Fruit fly (Drosophila melanogaster) whole organism, embryonic: ENCODE results near the gene CG8319.

Source experiments
- Abd-B ChIP-seq: fragments of 200-800 bp; sonication (Bioruptor generic); optimal IDR thresholded peaks from 2 replicates; lab custom pipeline; 2018; ENCODE audit warnings: missing biosample characterization, mild to moderate bottlenecking, missing genetic modification characterization, moderate library complexity
- CG12219 ChIP-seq: fragments of 200-800 bp; sonication (Bioruptor generic); optimal IDR thresholded peaks from 3 replicates; lab custom pipeline; 2018; ENCODE audit warnings: missing biosample characterization, mild to moderate bottlenecking, missing genetic modification characterization
- CG15479 ChIP-seq: fragments of 200-800 bp; sonication (Bioruptor generic); optimal IDR thresholded peaks from 3 replicates; lab custom pipeline; 2019; ENCODE audit warnings: missing biosample characterization, mild to moderate bottlenecking, missing genetic modification characterization, moderate library complexity
- CG17361 ChIP-seq: fragments of 200-800 bp; sonication (Bioruptor generic); IDR thresholded peaks from 3 replicates; pipeline ENCODE4 v1.3.6; 2022; ENCODE audit warnings: missing biosample characterization, missing genetic modification characterization
- CG30020 ChIP-seq: fragments of 200-800 bp; optimal IDR thresholded peaks from 2 replicates; lab custom pipeline; 2019; ENCODE audit warnings: missing biosample characterization, mild to moderate bottlenecking, missing genetic modification characterization, moderate library complexity
- CG31441 ChIP-seq: fragments of 200-800 bp; sonication (Bioruptor generic); IDR thresholded peaks from 2 replicates; pipeline ENCODE4 v1.3.6; 2022; ENCODE audit warnings: missing biosample characterization, missing genetic modification characterization
- CG32767 ChIP-seq: fragments of 200-800 bp; sonication (Bioruptor generic); IDR thresholded peaks from 2 replicates; pipeline ENCODE4 v1.3.6; 2022; ENCODE audit warnings: missing biosample characterization, missing genetic modification characterization
- CG3726 ChIP-seq: fragments of 200-800 bp; sonication (Bioruptor generic); IDR thresholded peaks from 3 replicates; pipeline ENCODE4, ENCODE4 v1.3.6; 2022; ENCODE audit warnings: missing biosample characterization, missing genetic modification characterization
- CG4617 ChIP-seq: fragments of 200-800 bp; sonication (Bioruptor generic); optimal IDR thresholded peaks from 3 replicates; lab custom pipeline; 2016; ENCODE audit warnings: missing biosample characterization, missing genetic modification characterization, borderline replicate concordance
- CG4854 ChIP-seq: fragments of 200-800 bp; sonication (Bioruptor generic); optimal IDR thresholded peaks from 2 replicates; lab custom pipeline; 2016; ENCODE audit warnings: missing biosample characterization, missing genetic modification characterization, inconsistent platforms
- CG6689 ChIP-seq: fragments of 200-800 bp; sonication (Bioruptor generic); IDR thresholded peaks from 2 replicates; pipeline ENCODE4 v1.3.6; 2022; ENCODE audit warnings: missing biosample characterization, missing genetic modification characterization
- CG6813 ChIP-seq: fragments of 200-800 bp; sonication (Bioruptor generic); optimal IDR thresholded peaks from 2 replicates; lab custom pipeline; 2017; ENCODE audit warnings: missing biosample characterization, missing genetic modification characterization, mild to moderate bottlenecking, moderate library complexity, missing genetic modification reagents
- CG7372 ChIP-seq: fragments of 200-800 bp; sonication (Bioruptor generic); IDR thresholded peaks from 2 replicates; pipeline ENCODE4 v1.3.6; 2022; ENCODE audit warnings: missing biosample characterization, missing genetic modification characterization
- CG8359 ChIP-seq: fragments of 200-800 bp; sonication (Bioruptor generic); optimal IDR thresholded peaks from 2 replicates; lab custom pipeline; 2017; ENCODE audit warnings: missing biosample characterization, mild to moderate bottlenecking, missing genetic modification characterization, borderline replicate concordance
- CG8388 ChIP-seq: fragments of 200-800 bp; sonication (Bioruptor generic); optimal IDR thresholded peaks from 2 replicates; lab custom pipeline; 2019; ENCODE audit warnings: missing biosample characterization, mild to moderate bottlenecking, missing genetic modification characterization, moderate library complexity
- Deaf1 ChIP-seq: fragments of 200-800 bp; optimal IDR thresholded peaks from 3 replicates; lab custom pipeline; 2019; ENCODE audit warnings: missing biosample characterization, mild to moderate bottlenecking, missing genetic modification characterization, moderate library complexity
- Gug ChIP-seq: fragments of 200-800 bp; sonication (Bioruptor generic); IDR thresholded peaks from 4 replicates; pipeline ENCODE4 v1.3.6; 2022; ENCODE audit warnings: missing biosample characterization, missing genetic modification characterization
- HLH54F ChIP-seq: fragments of 200-800 bp; sonication (Bioruptor generic); optimal IDR thresholded peaks from 3 replicates; lab custom pipeline; 2016; ENCODE audit warnings: missing biosample characterization, missing genetic modification characterization
- Hmr ChIP-seq: fragments of 200-800 bp; sonication (Bioruptor generic); optimal IDR thresholded peaks from 3 replicates; lab custom pipeline; 2017; ENCODE audit warnings: mild to moderate bottlenecking, missing biosample characterization, missing genetic modification reagents, missing genetic modification characterization
- Hr51 ChIP-seq, 2 experiments: fragments of 200-800 bp; sonication (Bioruptor generic); optimal IDR thresholded peaks; 2 replicates in 1 of 2; 3 replicates in 1 of 2; lab custom pipeline; 2016 to 2018; ENCODE audit warnings: missing biosample characterization in 2 of 2, missing genetic modification characterization in 2 of 2, mild to moderate bottlenecking in 1 of 2, moderate library complexity in 1 of 2
- Lpt ChIP-seq: fragments of >200 bp; optimal IDR thresholded peaks from 2 replicates; lab custom pipeline; 2018; ENCODE audit warnings: missing biosample characterization, missing genetic modification characterization
- Neu2 ChIP-seq: fragments of 200-800 bp; sonication (Bioruptor generic); optimal IDR thresholded peaks from 3 replicates; lab custom pipeline; 2016; ENCODE audit warnings: missing biosample characterization, missing genetic modification characterization, borderline replicate concordance
- Oli ChIP-seq: fragments of 200-800 bp; sonication (Bioruptor generic); optimal IDR thresholded peaks from 2 replicates; lab custom pipeline; 2018; ENCODE audit warnings: missing biosample characterization, mild to moderate bottlenecking, missing genetic modification characterization, moderate library complexity
- Ravus ChIP-seq: fragments of 200-800 bp; sonication (Bioruptor generic); IDR thresholded peaks from 2 replicates; pipeline ENCODE4 v1.3.6; 2022; ENCODE audit warnings: missing biosample characterization, missing genetic modification characterization
- Vsx1 ChIP-seq: fragments of 200-800 bp; sonication (Bioruptor generic); optimal IDR thresholded peaks from 2 replicates; lab custom pipeline; 2017; ENCODE audit warnings: missing biosample characterization, mild to moderate bottlenecking, missing genetic modification characterization, missing genetic modification reagents
- ara ChIP-seq: fragments of 200-800 bp; sonication (Bioruptor generic); IDR thresholded peaks from 2 replicates; pipeline ENCODE4 v1.3.6; 2022; ENCODE audit warnings: missing biosample characterization, missing genetic modification characterization
- ash1 ChIP-seq: fragments of 200-800 bp; sonication (Bioruptor generic); optimal IDR thresholded peaks from 2 replicates; lab custom pipeline; 2018; ENCODE audit warnings: missing biosample characterization, mild to moderate bottlenecking, missing genetic modification characterization
- corto ChIP-seq: fragments of 200-800 bp; sonication (Bioruptor generic); optimal IDR thresholded peaks from 2 replicates; lab custom pipeline; 2016; ENCODE audit warnings: missing biosample characterization, mild to moderate bottlenecking, missing genetic modification characterization, moderate library complexity
- ftz-f1 ChIP-seq: fragments of 200-800 bp; sonication (Bioruptor generic); optimal IDR thresholded peaks from 2 replicates; lab custom pipeline; 2016; ENCODE audit warnings: missing biosample characterization, missing genetic modification characterization
- gem ChIP-seq: fragments of 200-800 bp; sonication (Bioruptor generic); optimal IDR thresholded peaks from 2 replicates; lab custom pipeline; 2019; ENCODE audit warnings: missing biosample characterization, mild to moderate bottlenecking, missing genetic modification characterization, moderate library complexity
- hb ChIP-seq: fragments of 200-800 bp; sonication (Bioruptor generic); IDR thresholded peaks from 3 replicates; pipeline ENCODE4 v1.3.6; 2022; ENCODE audit warnings: missing biosample characterization, missing genetic modification characterization; ENCODE audit not compliant: partially characterized antibody
- her ChIP-seq: fragments of 200-800 bp; sonication (Bioruptor generic); optimal IDR thresholded peaks from 2 replicates; lab custom pipeline; 2016; ENCODE audit warnings: missing biosample characterization, missing genetic modification characterization
- hkb ChIP-seq, 2 experiments: fragments of 200-800 bp in 1 of 2; fragments of >200 bp in 1 of 2; sonication (Bioruptor generic) in 1 of 2; IDR thresholded peaks in 1 of 2; optimal IDR thresholded peaks in 1 of 2; 2 replicates each; pipeline versions ENCODE4 v1.3.6 to Lab custom; 2017 to 2022; ENCODE audit warnings: missing biosample characterization in 1 of 2, missing genetic modification characterization in 1 of 2
- klu ChIP-seq: fragments of 200-800 bp; sonication (Bioruptor generic); IDR thresholded peaks from 2 replicates; pipeline ENCODE4 v1.3.6; 2022; ENCODE audit warnings: missing biosample characterization, missing genetic modification characterization
- lab ChIP-seq: fragments of 200-800 bp; sonication (Bioruptor generic); optimal IDR thresholded peaks from 3 replicates; lab custom pipeline; 2017; ENCODE audit warnings: missing biosample characterization, missing genetic modification characterization, mild to moderate bottlenecking, moderate library complexity, missing genetic modification reagents
- lmd ChIP-seq: fragments of 200-800 bp; sonication (Bioruptor generic); IDR thresholded peaks from 2 replicates; pipeline ENCODE4 v1.3.6; 2022; ENCODE audit warnings: missing biosample characterization, missing genetic modification characterization
- nerfin-2 ChIP-seq: fragments of 200-800 bp; sonication (Bioruptor generic); IDR thresholded peaks from 2 replicates; pipeline ENCODE4 v1.3.6; 2022; ENCODE audit warnings: missing biosample characterization, missing genetic modification characterization; ENCODE audit not compliant: partially characterized antibody
- onecut ChIP-seq: fragments of 200-800 bp; sonication (Bioruptor generic); IDR thresholded peaks from 2 replicates; pipeline ENCODE4 v1.3.6; 2022; ENCODE audit warnings: missing biosample characterization, missing genetic modification characterization
- p53 ChIP-seq: fragments of 200-800 bp; sonication (Bioruptor generic); optimal IDR thresholded peaks from 2 replicates; lab custom pipeline; 2016; ENCODE audit warnings: missing biosample characterization, missing genetic modification characterization
- pb ChIP-seq: fragments of 200-800 bp; sonication (Bioruptor generic); optimal IDR thresholded peaks from 3 replicates; lab custom pipeline; 2016; ENCODE audit warnings: missing biosample characterization, missing genetic modification characterization
- pzg ChIP-seq: fragments of 200-800 bp; sonication (Bioruptor generic); optimal IDR thresholded peaks from 3 replicates; lab custom pipeline; 2018; ENCODE audit warnings: missing biosample characterization, mild to moderate bottlenecking, missing genetic modification characterization, moderate library complexity
- salm ChIP-seq: fragments of 200-800 bp; sonication (Bioruptor generic); optimal IDR thresholded peaks from 2 replicates; lab custom pipeline; 2018; ENCODE audit warnings: missing biosample characterization, mild to moderate bottlenecking, missing genetic modification characterization
- sens ChIP-seq: fragments of 200-800 bp; sonication (Bioruptor generic); peaks from one replicate; lab custom pipeline; 2016; ENCODE audit warnings: missing biosample characterization, missing genetic modification characterization
- sisA ChIP-seq: fragments of 200-800 bp; sonication (Bioruptor generic); IDR thresholded peaks from 2 replicates; pipeline ENCODE4 v1.3.6; 2022; ENCODE audit warnings: missing biosample characterization, missing genetic modification characterization
- sob ChIP-seq: fragments of 200-800 bp; sonication (Bioruptor generic); IDR thresholded peaks from 2 replicates; pipeline ENCODE4 v1.3.6; 2022; ENCODE audit warnings: missing biosample characterization, missing genetic modification characterization
- tll ChIP-seq, 2 experiments: fragments of 200-800 bp in 1 of 2; fragments of >200 bp in 1 of 2; sonication (Bioruptor generic) in 1 of 2; optimal IDR thresholded peaks; 2 replicates each; lab custom pipeline; 2017 to 2019; ENCODE audit warnings: missing biosample characterization in 2 of 2, missing genetic modification characterization in 2 of 2, mild to moderate bottlenecking in 1 of 2, moderate library complexity in 1 of 2
- tna ChIP-seq: fragments of 200-800 bp; sonication (Bioruptor generic); IDR thresholded peaks from 2 replicates; pipeline ENCODE4 v1.3.6; 2022; ENCODE audit warnings: missing biosample characterization, missing genetic modification characterization; ENCODE audit not compliant: partially characterized antibody
- unc-4 ChIP-seq: fragments of 200-800 bp; sonication (Bioruptor generic); IDR thresholded peaks from 2 replicates; pipeline ENCODE4 v1.3.6; 2022; ENCODE audit warnings: missing biosample characterization, missing genetic modification characterization; ENCODE audit not compliant: partially characterized antibody
- vnd ChIP-seq: fragments of 200-800 bp; sonication (Bioruptor generic); IDR thresholded peaks from 3 replicates; pipeline ENCODE4 v1.3.6; 2022; ENCODE audit warnings: missing biosample characterization, missing genetic modification characterization; ENCODE audit not compliant: partially characterized antibody

The CG8319 gene

dm6 chr3R:9605084-9605483 lies 22.0 kb upstream of the CG8319 start (continued):
- TF ChIP-seq CG15479 (GFP tag; lab: Kevin White, UChicago): no peak
- TF ChIP-seq hb: no peak
- TF ChIP-seq her (GFP tag; lab: Kevin White, UChicago): no peak
- TF ChIP-seq Gug: no peak
- peak; percentile 41; the same call in 1 of the 2 replicates for TF ChIP-seq CG31441 (GFP tag; lab: Robert Waterston, UW)
- TF ChIP-seq ftz-f1 (GFP tag; lab: Kevin White, UChicago): no peak
- peak; percentile 93 for TF ChIP-seq sens (GFP tag; lab: Kevin White, UChicago)
- no peak for TF ChIP-seq ash1
- no peak for TF ChIP-seq Hr51 (GFP tag; optimal IDR thresholded peaks at IDR 0.05; lab: Kevin White, UChicago)
- TF ChIP-seq Vsx1 (GFP tag; lab: Kevin White, UChicago): no peak
- no peak for TF ChIP-seq pb (GFP tag; lab: Kevin White, UChicago)
- TF ChIP-seq CG17361: peak; percentile 54; the same call in 2 of the 3 replicates
- no peak for TF ChIP-seq CG6813
- TF ChIP-seq CG8359: peak; percentile 42
- TF ChIP-seq lmd (GFP tag; lab: Robert Waterston, UW): no peak
- no peak for TF ChIP-seq onecut (GFP tag; lab: Robert Waterston, UW)
- peak; percentile 55; the same call in 1 of the 2 replicates for TF ChIP-seq CG6689 (GFP tag; lab: Robert Waterston, UW)
- no peak for TF ChIP-seq Ravus
- peak; percentile 13 for TF ChIP-seq Neu2 (GFP tag; lab: Kevin White, UChicago)
- no peak for TF ChIP-seq Lpt (GFP tag; lab: Kevin White, UChicago)
- TF ChIP-seq CG8388 (GFP tag; lab: Kevin White, UChicago): peak; percentile 51
- TF ChIP-seq CG32767 (GFP tag; lab: Robert Waterston, UW): no peak
- peak; percentile 2 for TF ChIP-seq lab (GFP tag; lab: Kevin White, UChicago)
- no peak for TF ChIP-seq nerfin-2 (GFP tag; lab: Robert Waterston, UW)
- no peak for TF ChIP-seq tna (GFP tag; lab: Robert Waterston, UW)
- no peak for TF ChIP-seq CG7372
- TF ChIP-seq sisA: no peak
- no peak for TF ChIP-seq tll (GFP tag; optimal IDR thresholded peaks at IDR 0.05; lab: Kevin White, UChicago)
- no peak for TF ChIP-seq p53 (GFP tag; lab: Kevin White, UChicago)
- TF ChIP-seq vnd (GFP tag; lab: Robert Waterston, UW): no peak
- peak; percentile 73 for TF ChIP-seq ara (GFP tag; lab: Robert Waterston, UW)
- TF ChIP-seq Oli (tag; lab: Kevin White, UChicago): peak; percentile 4
- no peak for TF ChIP-seq CG12219 (GFP tag; lab: Kevin White, UChicago)
- TF ChIP-seq CG4854: no peak
- TF ChIP-seq Abd-B (GFP tag; lab: Kevin White, UChicago): peak; percentile 23
- no peak for TF ChIP-seq HLH54F
- no peak for TF ChIP-seq sob (GFP tag; lab: Robert Waterston, UW)
- no peak for TF ChIP-seq hkb (optimal IDR thresholded peaks at IDR 0.05; lab: Kevin White, UChicago)
- TF ChIP-seq hkb (GFP tag; IDR thresholded peaks at IDR 0.05; lab: Robert Waterston, UW): 0 out of 2 replicates have a peak, but pooled peaks have one; percentile 13
- no peak for TF ChIP-seq CG30020
- no peak for TF ChIP-seq unc-4 (GFP tag; lab: Robert Waterston, UW)
- peak; percentile 58 for TF ChIP-seq gem (tag; lab: Kevin White, UChicago)
- no peak for TF ChIP-seq Deaf1 (tag; lab: Kevin White, UChicago)
- TF ChIP-seq klu: no peak
- no peak for TF ChIP-seq CG4617 (GFP tag; lab: Kevin White, UChicago)
- no peak for TF ChIP-seq salm (tag; lab: Kevin White, UChicago)
- no peak for TF ChIP-seq Hmr
- no peak for TF ChIP-seq CG3726 (GFP tag; lab: Robert Waterston, UW)
- TF ChIP-seq pzg (GFP tag; lab: Kevin White, UChicago): no peak
- TF ChIP-seq corto (GFP tag; lab: Kevin White, UChicago): no peak
